Fruit fly (Drosophila melanogaster) whole organism, wandering third instar larva: ENCODE measurements around the gene CG8565.

Experiments used
- Dfd ChIP-seq: fragments of >200 bp; optimal IDR thresholded peaks from 2 replicates; lab custom pipeline; 2017; ENCODE audit warnings: missing biosample characterization, missing genetic modification characterization
- GATAd ChIP-seq: sonication (Bioruptor generic); optimal IDR thresholded peaks from 2 replicates; lab custom pipeline; 2016; ENCODE audit warnings: missing biosample characterization, missing genetic modification characterization
- Jra ChIP-seq: sonication (Bioruptor generic); optimal IDR thresholded peaks from 2 replicates; lab custom pipeline; 2016; ENCODE audit warnings: missing biosample characterization, missing genetic modification characterization
- Myc ChIP-seq: fragments of >200 bp; optimal IDR thresholded peaks from 2 replicates; lab custom pipeline; 2017
- br ChIP-seq: fragments of 200-800 bp; sonication (Bioruptor generic); optimal IDR thresholded peaks from 2 replicates; lab custom pipeline; 2016; ENCODE audit warnings: missing biosample characterization, missing genetic modification characterization
- brk ChIP-seq: fragments of 200-800 bp; sonication (Bioruptor generic); optimal IDR thresholded peaks from 2 replicates; lab custom pipeline; 2016; ENCODE audit warnings: missing biosample characterization, mild to moderate bottlenecking, missing genetic modification characterization
- fru ChIP-seq: fragments of 200-800 bp; sonication (Bioruptor generic); optimal IDR thresholded peaks from 3 replicates; lab custom pipeline; 2016; ENCODE audit warnings: missing biosample characterization, mild to moderate bottlenecking, missing genetic modification characterization
- h ChIP-seq: fragments of 200-800 bp; sonication (Bioruptor generic); optimal IDR thresholded peaks from 3 replicates; lab custom pipeline; 2016; ENCODE audit warnings: missing biosample characterization, mild to moderate bottlenecking, missing genetic modification characterization
- jim ChIP-seq: fragments of 175-275, 200-325 bp; sonication (Bioruptor generic); optimal IDR thresholded peaks from 2 replicates; lab custom pipeline; 2016; ENCODE audit warnings: missing biosample characterization, mild to moderate bottlenecking, missing genetic modification characterization
- psq ChIP-seq: fragments of 200-800 bp; sonication (Bioruptor generic); optimal IDR thresholded peaks from 3 replicates; lab custom pipeline; 2017; ENCODE audit warnings: missing biosample characterization, mild to moderate bottlenecking, missing genetic modification characterization, moderate library complexity
- usp ChIP-seq: fragments of >200 bp; optimal IDR thresholded peaks from 2 replicates; lab custom pipeline; 2017; ENCODE audit warnings: missing biosample characterization, missing genetic modification characterization

DNA sequence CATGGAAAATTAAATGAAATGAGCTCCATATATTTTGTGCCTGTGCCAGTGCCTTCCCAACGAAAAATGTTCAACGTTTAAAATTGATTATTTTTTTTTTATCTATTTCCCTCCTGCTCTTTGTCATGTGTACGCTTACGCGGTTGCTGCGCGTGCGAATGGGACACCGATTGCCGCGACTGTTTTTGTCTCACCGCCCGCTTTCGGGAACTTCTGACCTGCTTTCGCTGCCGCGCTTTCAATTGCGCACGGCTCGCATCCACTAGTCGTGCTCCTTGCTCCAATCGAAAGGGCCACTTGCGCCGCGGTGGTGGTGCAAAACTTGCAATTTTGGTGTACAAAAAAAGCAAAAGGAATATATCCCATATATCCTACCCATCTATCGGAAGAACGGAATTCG is 22.8 kb downstream of the CG8565 start:
- TF ChIP-seq br (GFP tag; lab: Kevin White, UChicago): no peak
- TF ChIP-seq jim: peak; percentile 89
- no peak for TF ChIP-seq usp (GFP tag; lab: Kevin White, UChicago)
- TF ChIP-seq Dfd: no peak
- TF ChIP-seq psq: peak; percentile 23
- peak; percentile 46 for TF ChIP-seq h (GFP tag; lab: Kevin White, UChicago)
- TF ChIP-seq Myc: no peak
- no peak for TF ChIP-seq GATAd (GFP tag; lab: Kevin White, UChicago)
- TF ChIP-seq brk (GFP tag; lab: Kevin White, UChicago): no peak
- TF ChIP-seq fru (GFP tag; lab: Kevin White, UChicago): peak; percentile 27
- TF ChIP-seq Jra (GFP tag; lab: Kevin White, UChicago): no peak
